Fruit fly (Drosophila melanogaster) whole organism, embryonic: ENCODE measurements around the gene pHCl-1.
A peak's percentile ranks its signal among the peaks of the same experiment; 100 is the strongest.

Source experiments
- Bgb ChIP-seq: fragments of 200-800 bp; sonication (Bioruptor generic); IDR thresholded peaks from 2 replicates; pipeline ENCODE4 v1.3.6; 2022; ENCODE audit warnings: missing biosample characterization, missing genetic modification characterization; ENCODE audit not compliant: partially characterized antibody
- CG10147 ChIP-seq: fragments of 200-800 bp; sonication (Bioruptor generic); optimal IDR thresholded peaks from 2 replicates; lab custom pipeline; 2019; ENCODE audit warnings: missing biosample characterization, mild to moderate bottlenecking, missing genetic modification characterization, moderate library complexity
- CG14965 ChIP-seq: fragments of 200-800 bp; sonication (Bioruptor generic); optimal IDR thresholded peaks from 2 replicates; lab custom pipeline; 2016; ENCODE audit warnings: missing biosample characterization, missing genetic modification characterization, borderline replicate concordance
- CG15011 ChIP-seq: fragments of 200-800 bp; sonication (Bioruptor generic); optimal IDR thresholded peaks from 3 replicates; lab custom pipeline; 2018; ENCODE audit warnings: missing biosample characterization, mild to moderate bottlenecking, missing genetic modification characterization
- CG1602 ChIP-seq: fragments of 200-800 bp; sonication (Bioruptor generic); optimal IDR thresholded peaks from 3 replicates; lab custom pipeline; 2016; ENCODE audit warnings: missing biosample characterization, missing genetic modification characterization
- CG16863 ChIP-seq: fragments of 200-800 bp; sonication (Bioruptor generic); optimal IDR thresholded peaks from 3 replicates; lab custom pipeline; 2016; ENCODE audit warnings: missing biosample characterization, missing genetic modification characterization
- CG17361 ChIP-seq: fragments of 200-800 bp; sonication (Bioruptor generic); IDR thresholded peaks from 3 replicates; pipeline ENCODE4 v1.3.6; 2022; ENCODE audit warnings: missing biosample characterization, missing genetic modification characterization
- CG30020 ChIP-seq: fragments of 200-800 bp; optimal IDR thresholded peaks from 2 replicates; lab custom pipeline; 2019; ENCODE audit warnings: missing biosample characterization, mild to moderate bottlenecking, missing genetic modification characterization, moderate library complexity
- CG3407 ChIP-seq: fragments of 200-800 bp; sonication (Bioruptor generic); optimal IDR thresholded peaks from 2 replicates; lab custom pipeline; 2018; ENCODE audit warnings: missing biosample characterization, mild to moderate bottlenecking, missing genetic modification characterization
- CG3838 ChIP-seq: fragments of 200-800 bp; sonication (Bioruptor generic); optimal IDR thresholded peaks from 3 replicates; lab custom pipeline; 2016; ENCODE audit warnings: missing biosample characterization, missing genetic modification characterization
- CG3847 ChIP-seq: fragments of 200-800 bp; sonication (Bioruptor generic); IDR thresholded peaks from 2 replicates; pipeline ENCODE4 v1.3.6; 2022; ENCODE audit warnings: missing biosample characterization, missing genetic modification characterization
- CG7271 ChIP-seq: fragments of 200-800 bp; sonication (Bioruptor generic); optimal IDR thresholded peaks from 2 replicates; lab custom pipeline; 2018; ENCODE audit warnings: missing biosample characterization, mild to moderate bottlenecking, missing genetic modification characterization, moderate library complexity
- CG7372 ChIP-seq: fragments of 200-800 bp; sonication (Bioruptor generic); IDR thresholded peaks from 2 replicates; pipeline ENCODE4 v1.3.6; 2022; ENCODE audit warnings: missing biosample characterization, missing genetic modification characterization
- CG7556 ChIP-seq: fragments of 200-800 bp; sonication (Bioruptor generic); optimal IDR thresholded peaks from 2 replicates; lab custom pipeline; 2017; ENCODE audit warnings: missing biosample characterization, mild to moderate bottlenecking, missing genetic modification characterization
- CG8089 ChIP-seq: fragments of 200-800 bp; sonication (Bioruptor generic); optimal IDR thresholded peaks from 3 replicates; lab custom pipeline; 2016; ENCODE audit warnings: missing biosample characterization, missing genetic modification characterization
- CG8924 ChIP-seq: fragments of 200-800 bp; optimal IDR thresholded peaks from 3 replicates; lab custom pipeline; 2019; ENCODE audit warnings: missing biosample characterization, mild to moderate bottlenecking, missing genetic modification characterization, moderate library complexity
- Fer3 ChIP-seq: fragments of 200-800 bp; sonication (Bioruptor generic); optimal IDR thresholded peaks from 2 replicates; lab custom pipeline; 2018; ENCODE audit warnings: missing biosample characterization, mild to moderate bottlenecking, missing genetic modification characterization, moderate library complexity
- GATAe ChIP-seq: fragments of 200-800 bp; sonication (Bioruptor generic); conservative IDR thresholded peaks from 2 replicates; pipeline ENCODE4 v1.3.6; 2022; ENCODE audit warnings: missing biosample characterization, missing genetic modification characterization
- Gug ChIP-seq: fragments of 200-800 bp; sonication (Bioruptor generic); IDR thresholded peaks from 4 replicates; pipeline ENCODE4 v1.3.6; 2022; ENCODE audit warnings: missing biosample characterization, missing genetic modification characterization
- H15 ChIP-seq: fragments of 200-800 bp; sonication (Bioruptor generic); IDR thresholded peaks from 3 replicates; pipeline ENCODE4 v1.3.6; 2022; ENCODE audit warnings: missing biosample characterization, missing genetic modification characterization
- H2.0 ChIP-seq: fragments of 200-800 bp; sonication (Bioruptor generic); IDR thresholded peaks from 2 replicates; pipeline ENCODE4 v1.3.6; 2022; ENCODE audit warnings: missing biosample characterization, missing genetic modification characterization
- MBD-R2 ChIP-seq: fragments of 200-800 bp; sonication (Bioruptor generic); IDR thresholded peaks from 2 replicates; pipeline ENCODE4 v1.3.6; 2022; ENCODE audit warnings: missing biosample characterization, missing genetic modification characterization
- Nf-YA ChIP-seq: fragments of 200-800 bp; sonication (Bioruptor generic); IDR thresholded peaks from 2 replicates; pipeline ENCODE4 v1.3.6; 2022; ENCODE audit warnings: missing biosample characterization, missing genetic modification characterization
- NfI ChIP-seq: fragments of 200-800 bp; sonication (Bioruptor generic); optimal IDR thresholded peaks from 3 replicates; lab custom pipeline; 2018; ENCODE audit warnings: missing biosample characterization, mild to moderate bottlenecking, missing genetic modification characterization, moderate library complexity
- Rfx ChIP-seq: fragments of 200-800 bp; sonication (Bioruptor generic); IDR thresholded peaks from 2 replicates; pipeline ENCODE4 v1.3.6; 2022; ENCODE audit warnings: missing biosample characterization, missing genetic modification characterization
- Taf1 ChIP-seq: fragments of 200-800 bp; sonication (Bioruptor generic); IDR thresholded peaks from 2 replicates; pipeline ENCODE4 v1.3.6; 2022; ENCODE audit warnings: missing biosample characterization, missing genetic modification characterization
- Vsx1 ChIP-seq: fragments of 200-800 bp; sonication (Bioruptor generic); optimal IDR thresholded peaks from 2 replicates; lab custom pipeline; 2017; ENCODE audit warnings: missing biosample characterization, mild to moderate bottlenecking, missing genetic modification characterization, missing genetic modification reagents
- ab ChIP-seq: fragments of 200-800 bp; sonication (Bioruptor generic); optimal IDR thresholded peaks from 2 replicates; lab custom pipeline; 2016; ENCODE audit warnings: missing biosample characterization, missing genetic modification characterization
- al ChIP-seq: fragments of 200-800 bp; sonication (Bioruptor generic); IDR thresholded peaks from 2 replicates; pipeline ENCODE4 v1.3.6; 2022; ENCODE audit warnings: missing biosample characterization, missing genetic modification characterization
- az2 ChIP-seq: fragments of 200-800 bp; sonication (Bioruptor generic); optimal IDR thresholded peaks from 3 replicates; lab custom pipeline; 2016; ENCODE audit warnings: missing biosample characterization, missing genetic modification characterization
- bowl ChIP-seq: fragments of 200-800 bp; sonication (Bioruptor generic); IDR thresholded peaks from 2 replicates; pipeline ENCODE4 v1.3.6; 2022; ENCODE audit warnings: missing biosample characterization, missing genetic modification characterization
- cg ChIP-seq: fragments of 200-800 bp; sonication (Bioruptor generic); optimal IDR thresholded peaks from 3 replicates; lab custom pipeline; 2019; ENCODE audit warnings: missing biosample characterization, mild to moderate bottlenecking, missing genetic modification characterization, moderate library complexity
- chn ChIP-seq: fragments of 200-800 bp; sonication (Bioruptor generic); optimal IDR thresholded peaks from 2 replicates; lab custom pipeline; 2016; ENCODE audit warnings: missing biosample characterization, missing genetic modification characterization
- dimm ChIP-seq: fragments of 200-800 bp; sonication (Bioruptor generic); IDR thresholded peaks from 2 replicates; pipeline ENCODE4 v1.3.6; 2022; ENCODE audit warnings: missing biosample characterization, missing genetic modification characterization
- eve ChIP-seq, 2 experiments: fragments of >200 bp; optimal IDR thresholded peaks; 2 replicates each; lab custom pipeline; 2017; ENCODE audit warnings: missing biosample characterization in 2 of 2, missing genetic modification characterization in 2 of 2
- fu2 ChIP-seq: fragments of 200-800 bp; sonication (Bioruptor generic); optimal IDR thresholded peaks from 2 replicates; lab custom pipeline; 2016; ENCODE audit warnings: missing biosample characterization, missing genetic modification characterization
- grn ChIP-seq: fragments of 200-800 bp; sonication (Bioruptor generic); optimal IDR thresholded peaks from 3 replicates; lab custom pipeline; 2017; ENCODE audit warnings: missing biosample characterization, missing genetic modification characterization
- her ChIP-seq: fragments of 200-800 bp; sonication (Bioruptor generic); optimal IDR thresholded peaks from 2 replicates; lab custom pipeline; 2016; ENCODE audit warnings: missing biosample characterization, missing genetic modification characterization
- hkb ChIP-seq, 2 experiments: fragments of 200-800 bp in 1 of 2; fragments of >200 bp in 1 of 2; sonication (Bioruptor generic) in 1 of 2; IDR thresholded peaks in 1 of 2; optimal IDR thresholded peaks in 1 of 2; 2 replicates each; pipeline versions ENCODE4 v1.3.6 to Lab custom; 2017 to 2022; ENCODE audit warnings: missing biosample characterization in 1 of 2, missing genetic modification characterization in 1 of 2
- ken ChIP-seq: fragments of 200-800 bp; sonication (Bioruptor generic); IDR thresholded peaks from 3 replicates; pipeline ENCODE4 v1.3.6; 2022; ENCODE audit warnings: missing biosample characterization, missing genetic modification characterization
- lab ChIP-seq: fragments of 200-800 bp; sonication (Bioruptor generic); optimal IDR thresholded peaks from 3 replicates; lab custom pipeline; 2017; ENCODE audit warnings: missing biosample characterization, missing genetic modification characterization, mild to moderate bottlenecking, moderate library complexity, missing genetic modification reagents
- luna ChIP-seq: fragments of 200-800 bp; sonication (Bioruptor generic); optimal IDR thresholded peaks from 2 replicates; lab custom pipeline; 2016; ENCODE audit warnings: missing biosample characterization, missing genetic modification characterization
- nerfin-2 ChIP-seq: fragments of 200-800 bp; sonication (Bioruptor generic); IDR thresholded peaks from 2 replicates; pipeline ENCODE4 v1.3.6; 2022; ENCODE audit warnings: missing biosample characterization, missing genetic modification characterization; ENCODE audit not compliant: partially characterized antibody
- p53 ChIP-seq: fragments of 200-800 bp; sonication (Bioruptor generic); optimal IDR thresholded peaks from 2 replicates; lab custom pipeline; 2016; ENCODE audit warnings: missing biosample characterization, missing genetic modification characterization
- peb ChIP-seq: fragments of 200-800 bp; sonication (Bioruptor generic); IDR thresholded peaks from 2 replicates; pipeline ENCODE4 v1.3.6; 2022; ENCODE audit warnings: missing biosample characterization, missing genetic modification characterization
- rib ChIP-seq: fragments of 200-800 bp; sonication (Bioruptor generic); IDR thresholded peaks from 2 replicates; pipeline ENCODE4 v1.3.6; 2022; ENCODE audit warnings: missing biosample characterization, missing genetic modification characterization
- sens ChIP-seq: fragments of 200-800 bp; sonication (Bioruptor generic); peaks from one replicate; lab custom pipeline; 2016; ENCODE audit warnings: missing biosample characterization, missing genetic modification characterization
- slbo ChIP-seq: fragments of 200-800 bp; sonication (Bioruptor generic); IDR thresholded peaks from 2 replicates; pipeline ENCODE4 v1.3.6; 2022; ENCODE audit warnings: missing biosample characterization, missing genetic modification characterization
- sqz ChIP-seq: fragments of 200-800 bp; sonication (Bioruptor generic); optimal IDR thresholded peaks from 3 replicates; lab custom pipeline; 2018; ENCODE audit warnings: missing biosample characterization, mild to moderate bottlenecking, missing genetic modification characterization
- stwl ChIP-seq: fragments of 200-800 bp; sonication (Bioruptor generic); optimal IDR thresholded peaks from 3 replicates; lab custom pipeline; 2018; ENCODE audit warnings: missing biosample characterization, mild to moderate bottlenecking, missing genetic modification characterization, moderate library complexity
- vfl ChIP-seq: fragments of 200-800 bp; sonication (Bioruptor generic); optimal IDR thresholded peaks from 2 replicates; lab custom pipeline; 2016; ENCODE audit warnings: missing biosample characterization, missing genetic modification characterization
- zen ChIP-seq: fragments of 200-800 bp; sonication (Bioruptor generic); optimal IDR thresholded peaks from 3 replicates; lab custom pipeline; 2018; ENCODE audit warnings: missing biosample characterization, mild to moderate bottlenecking, missing genetic modification characterization, moderate library complexity
- zfh1 ChIP-seq: fragments of 200-800 bp; sonication (Bioruptor generic); IDR thresholded peaks from 3 replicates; pipeline ENCODE4 v1.3.6; 2022; ENCODE audit warnings: missing biosample characterization, missing genetic modification characterization

The pHCl-1 gene

dm6 chr3L:15832146-15832545 is 66.7 kb downstream of the pHCl-1 start, which contains the start of gene CG12713 (continued):
- TF ChIP-seq Bgb (GFP tag; lab: Robert Waterston, UW) (peak; percentile 88), sqz (GFP tag; lab: Kevin White, UChicago) (no peak), hkb (optimal IDR thresholded peaks at IDR 0.05; lab: Kevin White, UChicago) (peak; percentile 20), hkb (GFP tag; IDR thresholded peaks at IDR 0.05; lab: Robert Waterston, UW) (no peak), CG16863 (GFP tag; lab: Kevin White, UChicago) (no peak), chn (GFP tag; lab: Kevin White, UChicago) (peak; percentile 15), ken (GFP tag; lab: Robert Waterston, UW) (no peak), ab (GFP tag; lab: Kevin White, UChicago) (no peak), CG7271 (tag; lab: Kevin White, UChicago) (no peak), CG15011 (GFP tag; lab: Kevin White, UChicago) (no peak), H15 (no peak), her (GFP tag; lab: Kevin White, UChicago) (peak; percentile 13), grn (GFP tag; lab: Kevin White, UChicago) (no peak), CG7372 (GFP tag; lab: Robert Waterston, UW) (no peak), cg (GFP tag; lab: Kevin White, UChicago) (no peak), Nf-YA (GFP tag; lab: Robert Waterston, UW) (no peak), sens (GFP tag; lab: Kevin White, UChicago) (peak; percentile 34), CG10147 (no peak), al (no peak), az2 (no peak), eve (GFP tag; optimal IDR thresholded peaks at IDR 0.05; lab: Kevin White, UChicago) (peak in 1 of 2 experiments; percentile 54), slbo (GFP tag; lab: Robert Waterston, UW) (peak; percentile 48), H2.0 (GFP tag; lab: Robert Waterston, UW) (no peak), CG3407 (GFP tag; lab: Kevin White, UChicago) (no peak), CG1602 (GFP tag; lab: Kevin White, UChicago) (no peak), zfh1 (GFP tag; lab: Robert Waterston, UW) (no peak), MBD-R2 (GFP tag; lab: Robert Waterston, UW) (peak; percentile 87), bowl (GFP tag; lab: Robert Waterston, UW) (no peak), dimm (GFP tag; lab: Robert Waterston, UW) (no peak), Taf1 (GFP tag; lab: Robert Waterston, UW) (no peak), lab (GFP tag; lab: Kevin White, UChicago) (no peak), fu2 (GFP tag; lab: Kevin White, UChicago) (no peak), peb (GFP tag; lab: Robert Waterston, UW) (no peak), CG7556 (GFP tag; lab: Kevin White, UChicago) (no peak), rib (GFP tag; lab: Robert Waterston, UW) (no peak), NfI (GFP tag; lab: Kevin White, UChicago) (no peak), Gug (GFP tag; lab: Robert Waterston, UW) (no peak), stwl (tag; lab: Kevin White, UChicago) (peak; percentile 84), CG8924 (tag; lab: Kevin White, UChicago) (peak; percentile 17), Fer3 (tag; lab: Kevin White, UChicago) (no peak), CG3847 (GFP tag; lab: Robert Waterston, UW) (no peak), CG3838 (GFP tag; lab: Kevin White, UChicago) (no peak), CG30020 (peak; percentile 87), CG17361 (GFP tag; lab: Robert Waterston, UW) (peak; percentile 51; the same call in 2 of the 3 replicates), GATAe (GFP tag; lab: Robert Waterston, UW) (no peak), nerfin-2 (peak; percentile 73), CG8089 (GFP tag; lab: Kevin White, UChicago) (peak; percentile 14), luna (no peak), p53 (no peak), vfl (GFP tag; lab: Kevin White, UChicago) (no peak), zen (tag; lab: Kevin White, UChicago) (peak; percentile 60), Vsx1 (no peak), Rfx (GFP tag; lab: Robert Waterston, UW) (no peak), CG14965 (GFP tag; lab: Kevin White, UChicago) (no peak)
